Worm (Caenorhabditis elegans): ENCODE measurements around the gene M106.3.

Gene M106.3

DNA sequence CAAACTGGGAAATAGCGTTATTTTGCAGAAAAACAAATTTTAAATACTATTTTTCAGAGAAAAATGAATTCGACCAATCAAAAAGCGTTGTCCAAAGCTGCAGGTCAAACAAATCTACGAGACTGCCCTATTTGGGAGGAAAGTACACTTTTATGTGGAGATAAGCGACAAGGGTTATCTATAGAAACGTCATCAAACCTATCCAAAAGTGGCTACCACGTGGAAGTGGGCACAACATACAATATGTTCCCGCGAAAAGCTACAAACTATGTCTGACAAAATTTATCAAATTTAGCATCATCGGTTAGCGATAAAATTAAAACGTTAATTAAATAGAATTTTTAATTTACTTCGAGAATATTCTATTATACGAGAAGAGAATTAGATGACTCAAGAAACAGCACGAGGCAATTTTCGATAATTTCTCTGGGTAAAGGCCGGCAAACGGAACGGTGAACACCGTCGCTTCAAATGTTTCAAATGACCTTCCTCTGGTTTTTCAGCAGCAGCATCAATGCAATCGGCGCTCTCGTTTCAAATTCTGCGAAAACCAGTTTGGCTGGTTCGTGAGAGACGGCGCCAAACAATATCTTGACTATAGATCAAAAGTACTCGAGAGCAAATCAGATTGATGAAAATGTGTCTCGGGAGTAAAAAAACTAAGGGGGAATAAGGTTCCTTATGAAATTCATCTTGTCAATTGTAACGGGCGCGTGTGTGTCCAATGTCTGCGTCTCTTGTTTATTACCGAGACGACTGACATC is 1.2 kb upstream of the M106.3 start:
- TF ChIP-seq ztf-23 (GFP tag; IDR thresholded peaks at IDR 0.05) (no peak), cog-1 (tag; optimal IDR thresholded peaks at IDR 0.05) (no peak), ref-1 (GFP tag; conservative IDR thresholded peaks at IDR 0.05) (no peak), ztf-29 (GFP tag; IDR thresholded peaks at IDR 0.05) (no peak), T22C8.4 (GFP tag; IDR thresholded peaks at IDR 0.05) (no peak), tab-1 (GFP tag; IDR thresholded peaks at IDR 0.05) (no peak), med-1 (GFP tag; optimal IDR thresholded peaks at IDR 0.05; ENCODE audit: insufficient read depth) (no peak), klf-2 (GFP tag; conservative IDR thresholded peaks at IDR 0.05) (no peak), flt-1 (GFP tag; IDR thresholded peaks at IDR 0.05) (no peak)

DNA sequence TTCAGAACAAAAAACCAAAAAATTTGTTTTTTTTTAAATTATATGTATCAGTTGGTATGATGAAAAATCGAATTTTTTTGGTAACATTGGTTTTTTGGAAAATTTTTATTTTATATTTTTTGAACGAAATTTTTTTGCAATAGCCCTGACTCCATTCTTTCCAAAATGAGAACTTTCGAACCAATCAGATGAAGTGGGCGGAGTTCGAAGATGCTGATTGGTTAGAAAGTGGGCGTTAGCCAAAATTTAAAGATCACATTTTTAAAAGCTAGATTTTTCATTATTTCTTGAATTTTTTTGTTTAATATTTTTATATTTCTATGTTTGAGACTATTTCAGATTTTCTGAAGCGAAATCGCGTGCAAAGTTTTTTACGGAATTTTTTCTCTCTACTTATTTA is 596 bp upstream of the M106.3 start:
- TF ChIP-seq klf-2 (GFP tag; conservative IDR thresholded peaks at IDR 0.05) (no peak), flt-1 (GFP tag; IDR thresholded peaks at IDR 0.05) (no peak), cog-1 (tag; optimal IDR thresholded peaks at IDR 0.05) (no peak)

DNA sequence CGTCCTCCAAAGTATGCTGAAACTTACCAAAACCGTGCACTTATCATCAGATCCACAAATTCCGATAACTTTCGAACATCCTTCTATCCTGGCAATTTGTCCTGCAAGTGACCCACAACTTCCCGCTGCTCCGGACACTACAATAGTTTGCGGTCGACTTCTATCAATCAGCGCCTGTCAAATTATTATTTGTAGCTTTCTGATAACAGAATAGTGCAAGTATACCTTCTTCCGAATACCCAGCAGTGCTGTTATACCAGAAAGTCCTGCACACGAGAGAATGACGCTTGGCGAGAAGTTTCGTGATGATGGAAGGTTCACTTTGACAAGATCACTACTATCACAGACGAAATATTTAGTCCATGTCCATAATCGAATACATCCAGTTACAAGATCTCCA is 1.4 kb downstream of the M106.3 start:
- TF ChIP-seq med-1 (GFP tag; optimal IDR thresholded peaks at IDR 0.05; ENCODE audit: insufficient read depth) = no peak
- no peak for TF ChIP-seq cog-1 (tag; optimal IDR thresholded peaks at IDR 0.05)
- TF ChIP-seq ztf-29 (GFP tag; IDR thresholded peaks at IDR 0.05) = no peak
- TF ChIP-seq klf-2 (GFP tag; conservative IDR thresholded peaks at IDR 0.05) = no peak

DNA sequence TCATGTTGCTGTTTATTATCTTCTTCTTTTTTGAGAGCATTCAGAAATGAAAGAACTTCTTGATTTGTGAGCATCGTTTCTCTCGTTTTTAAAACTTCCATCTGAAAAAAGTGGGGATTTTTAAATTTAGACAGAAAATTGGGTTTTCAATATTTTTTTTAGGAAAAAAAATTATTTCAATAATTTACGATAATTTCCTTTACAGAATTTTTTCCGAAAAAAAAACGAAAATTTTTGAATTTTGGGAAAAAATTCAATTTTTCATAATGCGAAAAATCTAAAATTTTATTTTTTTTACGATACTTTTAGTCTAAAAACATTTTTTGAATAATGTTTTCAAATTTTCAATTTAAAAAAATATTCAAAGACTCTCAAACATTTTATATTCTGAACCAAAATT is 3.6 kb downstream of the M106.3 start, which contains the start of gene M106.7:
TSS of gene M106.7 (minus strand) at position 101 of the 400 bp plus-strand sequence.
- TF ChIP-seq T22C8.4 (GFP tag; IDR thresholded peaks at IDR 0.05) (no peak), med-1 (GFP tag; optimal IDR thresholded peaks at IDR 0.05; ENCODE audit: insufficient read depth) (no peak), ztf-29 (GFP tag; IDR thresholded peaks at IDR 0.05) (no peak), ref-1 (GFP tag; conservative IDR thresholded peaks at IDR 0.05) (no peak), tab-1 (GFP tag; IDR thresholded peaks at IDR 0.05) (no peak), flt-1 (GFP tag; IDR thresholded peaks at IDR 0.05) (no peak), klf-2 (GFP tag; conservative IDR thresholded peaks at IDR 0.05) (no peak), cog-1 (tag; optimal IDR thresholded peaks at IDR 0.05) (no peak), ztf-23 (GFP tag; IDR thresholded peaks at IDR 0.05) (no peak)

DNA sequence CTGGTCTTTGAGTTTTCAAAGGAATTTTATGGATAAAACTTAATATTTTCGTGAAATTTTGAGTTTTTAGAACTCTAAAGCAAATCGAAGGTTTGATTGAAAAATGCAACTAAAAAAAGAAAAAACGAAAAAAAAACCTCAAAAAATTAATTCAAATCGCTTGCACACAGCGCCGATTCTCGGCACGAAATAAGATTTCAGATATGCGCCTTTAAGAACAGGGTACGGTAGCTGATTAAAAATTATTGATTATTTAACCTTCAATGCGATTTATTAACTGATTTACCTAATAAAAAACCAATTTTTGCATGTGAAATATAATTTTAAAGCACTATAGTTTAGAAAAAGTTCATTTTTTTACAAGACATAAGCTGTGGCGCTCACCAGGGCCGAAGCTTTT is 7.8 kb downstream of the M106.3 start:
- no peak for TF ChIP-seq ztf-23 (GFP tag; IDR thresholded peaks at IDR 0.05)
- TF ChIP-seq cog-1 (tag; optimal IDR thresholded peaks at IDR 0.05) = no peak
- no peak for TF ChIP-seq flt-1 (GFP tag; IDR thresholded peaks at IDR 0.05)
- no peak for TF ChIP-seq ref-1 (GFP tag; conservative IDR thresholded peaks at IDR 0.05)
- no peak for TF ChIP-seq ztf-29 (GFP tag; IDR thresholded peaks at IDR 0.05)
- TF ChIP-seq tab-1 (GFP tag; IDR thresholded peaks at IDR 0.05) = no peak
- no peak for TF ChIP-seq med-1 (GFP tag; optimal IDR thresholded peaks at IDR 0.05; ENCODE audit: insufficient read depth)

DNA sequence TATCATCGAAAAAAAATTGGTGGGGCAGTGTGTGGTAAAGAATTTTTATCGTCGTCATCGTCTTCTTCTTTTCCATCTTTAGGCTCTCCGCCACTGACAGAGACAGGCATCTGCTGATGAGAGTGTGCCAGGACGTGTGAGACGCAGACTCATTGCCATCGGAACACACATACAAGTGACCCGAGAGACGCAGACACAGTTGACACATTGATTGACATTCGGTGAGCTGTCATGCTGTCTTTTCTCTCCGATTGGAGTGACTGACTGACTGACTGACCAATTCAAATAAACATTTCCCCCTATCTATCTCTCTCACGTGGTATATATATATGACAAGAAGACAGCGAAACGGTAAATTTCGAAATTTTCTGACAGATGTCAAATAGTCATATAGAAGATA is 9.6 kb downstream of the M106.3 start:
- TF ChIP-seq cog-1 (tag; optimal IDR thresholded peaks at IDR 0.05) = peak; percentile 68
- no peak for TF ChIP-seq klf-2 (GFP tag; conservative IDR thresholded peaks at IDR 0.05)
- no peak for TF ChIP-seq med-1 (GFP tag; optimal IDR thresholded peaks at IDR 0.05; ENCODE audit: insufficient read depth)

DNA sequence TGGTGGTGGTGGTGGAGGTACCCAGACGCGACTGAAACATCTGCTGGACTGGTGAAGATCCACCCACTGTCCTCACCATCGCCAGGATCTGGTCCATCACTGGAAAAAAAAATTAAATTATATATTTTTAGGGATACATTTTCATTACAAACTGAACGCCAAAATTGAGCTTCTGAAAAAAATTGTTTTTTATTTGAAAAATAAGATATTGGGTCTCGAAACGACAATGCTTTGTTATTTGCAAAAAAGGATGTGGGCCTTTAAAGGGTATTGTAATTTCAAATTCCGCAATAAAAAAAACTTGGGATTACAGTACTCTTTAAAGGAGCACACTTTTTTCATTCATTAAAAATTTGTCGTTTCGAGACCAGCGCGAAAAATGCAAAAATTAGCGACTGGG is 10.8 kb downstream of the M106.3 start, which contains the start of gene M106.2:
TSS of gene M106.2 (minus strand) at position 101 of the 400 bp plus-strand sequence.
- TF ChIP-seq ztf-29 (GFP tag; IDR thresholded peaks at IDR 0.05) (no peak), med-1 (GFP tag; optimal IDR thresholded peaks at IDR 0.05; ENCODE audit: insufficient read depth) (no peak), klf-2 (GFP tag; conservative IDR thresholded peaks at IDR 0.05) (no peak), cog-1 (tag; optimal IDR thresholded peaks at IDR 0.05) (no peak), ztf-23 (GFP tag; IDR thresholded peaks at IDR 0.05) (no peak)

DNA sequence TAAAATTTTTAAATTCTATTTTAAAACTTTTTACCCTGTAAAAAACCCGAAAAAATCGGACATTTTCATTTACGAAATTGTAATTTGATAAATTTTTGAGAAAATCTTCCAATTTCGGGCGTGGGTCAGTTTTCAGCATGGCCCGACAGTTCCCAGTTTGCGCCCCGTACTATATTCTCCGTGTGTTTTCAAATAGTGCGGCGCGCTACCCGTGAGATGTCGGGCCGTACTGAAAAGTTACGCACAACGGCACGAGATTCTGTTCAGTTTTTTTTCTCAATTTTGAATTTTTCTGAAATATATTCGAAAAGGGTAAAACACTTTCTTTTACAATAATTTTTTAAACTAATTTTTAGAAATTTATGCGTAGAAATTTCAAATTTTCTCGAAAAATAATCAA is 13.7 kb downstream of the M106.3 start:
- no peak for TF ChIP-seq tab-1 (GFP tag; IDR thresholded peaks at IDR 0.05)
- no peak for TF ChIP-seq ztf-23 (GFP tag; IDR thresholded peaks at IDR 0.05)
- TF ChIP-seq klf-2 (GFP tag; conservative IDR thresholded peaks at IDR 0.05) = no peak
- TF ChIP-seq T22C8.4 (GFP tag; IDR thresholded peaks at IDR 0.05) = no peak
- no peak for TF ChIP-seq ztf-29 (GFP tag; IDR thresholded peaks at IDR 0.05)
- no peak for TF ChIP-seq cog-1 (tag; optimal IDR thresholded peaks at IDR 0.05)
- no peak for TF ChIP-seq flt-1 (GFP tag; IDR thresholded peaks at IDR 0.05)
- TF ChIP-seq ref-1 (GFP tag; conservative IDR thresholded peaks at IDR 0.05) = no peak
- no peak for TF ChIP-seq med-1 (GFP tag; optimal IDR thresholded peaks at IDR 0.05; ENCODE audit: insufficient read depth)

DNA sequence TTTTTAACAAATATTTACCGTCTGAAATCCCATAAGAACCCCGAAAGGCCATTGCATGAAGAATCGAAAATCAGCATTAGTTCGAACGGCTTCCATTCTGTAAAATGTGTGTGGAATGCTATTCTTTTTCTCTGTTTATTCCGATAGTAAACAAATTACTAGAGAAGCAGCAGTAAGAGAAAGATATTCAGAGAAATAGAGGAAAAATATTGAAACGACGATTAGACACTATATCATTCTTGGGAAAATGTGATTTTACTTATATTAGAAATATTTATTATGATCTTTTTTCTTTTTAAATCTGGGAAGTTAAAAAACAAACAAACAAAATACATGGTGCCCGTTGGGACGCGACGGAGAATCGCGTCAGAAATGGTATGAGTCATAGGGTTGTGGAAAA is 17.2 kb downstream of the M106.3 start, which contains the start of gene M106.8:
TSS of gene M106.8 (minus strand) at position 101 of the 400 bp plus-strand sequence.
- TF ChIP-seq ztf-23 (GFP tag; IDR thresholded peaks at IDR 0.05) (no peak), flt-1 (GFP tag; IDR thresholded peaks at IDR 0.05) (no peak), T22C8.4 (GFP tag; IDR thresholded peaks at IDR 0.05) (no peak), med-1 (GFP tag; optimal IDR thresholded peaks at IDR 0.05; ENCODE audit: insufficient read depth) (no peak), klf-2 (GFP tag; conservative IDR thresholded peaks at IDR 0.05) (no peak)

DNA sequence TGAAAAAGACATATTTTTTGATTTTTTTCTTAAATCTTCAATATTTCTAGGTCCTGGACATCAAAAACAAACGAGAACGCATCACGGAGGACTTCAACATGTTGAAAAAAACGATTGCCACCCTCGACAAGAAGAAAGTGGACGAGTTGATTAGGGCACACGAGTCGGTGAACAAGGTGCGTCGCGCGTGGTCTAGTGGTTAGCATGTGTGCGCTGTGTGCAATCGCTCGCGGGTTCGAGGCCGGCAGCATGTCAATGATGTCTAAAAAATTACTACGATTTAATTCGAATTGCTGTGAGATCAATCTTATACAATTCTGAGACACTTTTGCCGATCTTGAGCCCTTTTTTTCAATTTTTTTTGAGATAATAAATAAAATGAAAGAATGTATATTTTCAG is 20.6 kb downstream of the M106.3 start:
- TF ChIP-seq ref-1 (GFP tag; conservative IDR thresholded peaks at IDR 0.05) = peak; percentile 98
- TF ChIP-seq flt-1 (GFP tag; IDR thresholded peaks at IDR 0.05) = peak; percentile 97
- peak; percentile 87 for TF ChIP-seq ztf-29 (GFP tag; IDR thresholded peaks at IDR 0.05)
- peak; percentile 69 for TF ChIP-seq med-1 (GFP tag; optimal IDR thresholded peaks at IDR 0.05; ENCODE audit: insufficient read depth)
- peak; percentile 92 for TF ChIP-seq ztf-23 (GFP tag; IDR thresholded peaks at IDR 0.05)
- peak; percentile 93 for TF ChIP-seq T22C8.4 (GFP tag; IDR thresholded peaks at IDR 0.05)
- TF ChIP-seq cog-1 (tag; optimal IDR thresholded peaks at IDR 0.05) = peak; percentile 92
- peak; percentile 95 for TF ChIP-seq tab-1 (GFP tag; IDR thresholded peaks at IDR 0.05)
- TF ChIP-seq klf-2 (GFP tag; conservative IDR thresholded peaks at IDR 0.05) = peak; percentile 89

All from whole organism, midembryonic.